Worm (Caenorhabditis elegans) whole organism, young adult: ENCODE results near the gene col-165.

ENCODE experiments used
- nhr-80 ChIP-seq: sonication (generic microtip); optimal IDR thresholded peaks from 2 replicates; lab custom pipeline; 2016; ENCODE audit warnings: missing genetic modification characterization, missing compliant biosample characterization
- pha-4 ChIP-seq: fragments of 150-350 bp; sonication (generic microtip); optimal IDR thresholded peaks from 2 replicates; lab custom pipeline; 2014; ENCODE audit warnings: missing biosample characterization, missing genetic modification reagents, missing genetic modification characterization

ce11 chrX:4322847-4323455 is 30.5 kb upstream of the col-165 start:
- TF ChIP-seq nhr-80 (tag; lab: Kevin White, UChicago) (no peak), pha-4 (tag; lab: Kevin White, UChicago) (no peak)
